Worm (Caenorhabditis elegans) whole organism, early embryonic: ENCODE measurements around the gene pak-1.

Source experiments
- F13C5.2 ChIP-seq: sonication (generic microtip); optimal IDR thresholded peaks from 2 replicates; lab custom pipeline; 2017; ENCODE audit warnings: mild to moderate bottlenecking, missing genetic modification characterization, inconsistent platforms, missing compliant biosample characterization
- aly-1 ChIP-seq: sonication (generic microtip); optimal IDR thresholded peaks from 2 replicates; lab custom pipeline; 2016; ENCODE audit warnings: missing genetic modification characterization, missing compliant biosample characterization
- ama-1 ChIP-seq: fragments of 150-350 bp; optimal IDR thresholded peaks from 2 replicates; lab custom pipeline; 2014
- flt-1 ChIP-seq: fragments of 200-800 bp; sonication (Bioruptor generic); IDR thresholded peaks from 2 replicates; pipeline ENCODE4 v1.3.6; 2022; ENCODE audit warnings: missing genetic modification characterization, missing compliant biosample characterization
- hmbx-1 ChIP-seq: sonication (generic microtip); optimal IDR thresholded peaks from 2 replicates; lab custom pipeline; 2016; ENCODE audit warnings: mild to moderate bottlenecking, missing genetic modification characterization, missing compliant biosample characterization
- hnd-1 ChIP-seq: sonication (generic microtip); optimal IDR thresholded peaks from 2 replicates; lab custom pipeline; 2016; ENCODE audit warnings: missing genetic modification characterization, missing compliant biosample characterization
- pes-1 ChIP-seq: fragments of 200-800 bp; sonication (Bioruptor generic); IDR thresholded peaks from 2 replicates; pipeline ENCODE4 v1.3.6; 2022; ENCODE audit warnings: missing genetic modification reagents, missing genetic modification characterization, missing compliant biosample characterization
- scrt-1 ChIP-seq: fragments of 200-800 bp; sonication (Bioruptor generic); IDR thresholded peaks from 2 replicates; pipeline ENCODE4 v1.3.6; 2022; ENCODE audit warnings: missing genetic modification characterization, missing compliant biosample characterization
- tbx-11 ChIP-seq: fragments of 200-800 bp; sonication (Bioruptor generic); IDR thresholded peaks from 2 replicates; pipeline ENCODE4 v1.3.6; 2022; ENCODE audit warnings: missing genetic modification characterization, missing compliant biosample characterization
- tbx-37 ChIP-seq: fragments of 200-800 bp; sonication (Bioruptor generic); conservative IDR thresholded peaks from 2 replicates; pipeline ENCODE4 v1.3.6; 2022; ENCODE audit warnings: missing genetic modification reagents, missing genetic modification characterization, missing compliant biosample characterization
- tra-4 ChIP-seq: sonication (generic microtip); optimal IDR thresholded peaks from 2 replicates; lab custom pipeline; 2017; ENCODE audit warnings: missing genetic modification characterization, missing compliant biosample characterization

DNA sequence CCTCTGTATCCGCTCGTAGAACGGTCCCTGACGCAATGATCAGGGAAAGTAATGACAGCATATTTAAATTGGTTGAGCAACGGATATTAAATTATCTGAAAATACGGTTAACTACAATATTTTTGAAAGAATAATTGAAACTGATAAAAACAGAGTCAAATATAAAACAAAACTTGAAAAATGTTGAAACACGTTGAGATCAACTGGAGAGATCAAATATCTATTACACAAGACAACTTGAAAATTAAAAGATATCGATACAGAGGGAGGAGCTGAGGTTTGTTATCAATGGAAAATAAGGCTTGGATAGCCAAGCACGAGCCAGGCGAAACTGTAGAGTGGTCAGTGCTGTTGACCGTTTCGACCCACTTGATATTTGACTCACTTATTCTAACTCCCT is 37.8 kb downstream of the pak-1 start, which contains the start of gene C09B8.3:
- no peak for TF ChIP-seq F13C5.2 (tag; lab: Kevin White, UChicago)
- TF ChIP-seq ama-1 (lab: Kevin White, UChicago): no peak
- no peak for TF ChIP-seq pes-1
- TF ChIP-seq tra-4: no peak
- no peak for TF ChIP-seq hnd-1 (tag; lab: Kevin White, UChicago)
- no peak for TF ChIP-seq scrt-1 (GFP tag; lab: Robert Waterston, UW)
- no peak for TF ChIP-seq flt-1 (GFP tag; lab: Robert Waterston, UW)
- TF ChIP-seq tbx-37 (GFP tag; lab: Robert Waterston, UW): no peak
- no peak for TF ChIP-seq hmbx-1 (tag; lab: Kevin White, UChicago)
- no peak for TF ChIP-seq aly-1 (tag; lab: Kevin White, UChicago)
- no peak for TF ChIP-seq tbx-11 (GFP tag; lab: Robert Waterston, UW)
